Fruit fly (Drosophila melanogaster) whole organism, embryonic: ENCODE data around the gene PLCXD.

Experiments used
- Asciz ChIP-seq: fragments of 200-800 bp; sonication (Bioruptor generic); optimal IDR thresholded peaks from 2 replicates; lab custom pipeline; 2017; ENCODE audit warnings: missing biosample characterization, mild to moderate bottlenecking, missing genetic modification characterization, missing genetic modification reagents
- Atf3 ChIP-seq: fragments of 200-800 bp; sonication (Bioruptor generic); optimal IDR thresholded peaks from 3 replicates; lab custom pipeline; 2016; ENCODE audit warnings: missing biosample characterization, missing genetic modification characterization
- B-H1 ChIP-seq: fragments of 200-800 bp; sonication (Bioruptor generic); IDR thresholded peaks from 3 replicates; pipeline ENCODE4 v1.3.6; 2022; ENCODE audit warnings: missing biosample characterization, missing genetic modification characterization
- B-H2 ChIP-seq: fragments of 200-800 bp; sonication (Bioruptor generic); optimal IDR thresholded peaks from 2 replicates; lab custom pipeline; 2018; ENCODE audit warnings: missing biosample characterization, mild to moderate bottlenecking, missing genetic modification characterization
- CG11504 ChIP-seq: fragments of 200-800 bp; sonication (Bioruptor generic); optimal IDR thresholded peaks from 3 replicates; lab custom pipeline; 2019; ENCODE audit warnings: missing biosample characterization, mild to moderate bottlenecking, missing genetic modification characterization, moderate library complexity
- CG12299 ChIP-seq: fragments of 200-800 bp; sonication (Bioruptor generic); optimal IDR thresholded peaks from 2 replicates; lab custom pipeline; 2018; ENCODE audit warnings: missing biosample characterization, mild to moderate bottlenecking, missing genetic modification characterization
- CG1602 ChIP-seq: fragments of 200-800 bp; sonication (Bioruptor generic); optimal IDR thresholded peaks from 3 replicates; lab custom pipeline; 2016; ENCODE audit warnings: missing biosample characterization, missing genetic modification characterization
- CG18262 ChIP-seq: fragments of 200-800 bp; optimal IDR thresholded peaks from 3 replicates; lab custom pipeline; 2019; ENCODE audit warnings: missing biosample characterization, mild to moderate bottlenecking, missing genetic modification characterization, moderate library complexity
- CG31365 ChIP-seq: fragments of 200-800 bp; sonication (Bioruptor generic); optimal IDR thresholded peaks from 2 replicates; lab custom pipeline; 2018; ENCODE audit warnings: missing biosample characterization, mild to moderate bottlenecking, missing genetic modification characterization
- CG3838 ChIP-seq: fragments of 200-800 bp; sonication (Bioruptor generic); optimal IDR thresholded peaks from 3 replicates; lab custom pipeline; 2016; ENCODE audit warnings: missing biosample characterization, missing genetic modification characterization
- CG42726 ChIP-seq: fragments of 200-800 bp; sonication (Bioruptor generic); IDR thresholded peaks from 2 replicates; pipeline ENCODE4 v1.3.6; 2022; ENCODE audit warnings: missing biosample characterization, missing genetic modification characterization; ENCODE audit not compliant: partially characterized antibody
- CG4360 ChIP-seq: fragments of 200-800 bp; sonication (Bioruptor generic); IDR thresholded peaks from 2 replicates; pipeline ENCODE4 v1.3.6; 2022; ENCODE audit warnings: missing biosample characterization, missing genetic modification characterization
- CG6689 ChIP-seq: fragments of 200-800 bp; sonication (Bioruptor generic); IDR thresholded peaks from 2 replicates; pipeline ENCODE4 v1.3.6; 2022; ENCODE audit warnings: missing biosample characterization, missing genetic modification characterization
- CG7271 ChIP-seq: fragments of 200-800 bp; sonication (Bioruptor generic); optimal IDR thresholded peaks from 2 replicates; lab custom pipeline; 2018; ENCODE audit warnings: missing biosample characterization, mild to moderate bottlenecking, missing genetic modification characterization, moderate library complexity
- CG8281 ChIP-seq: fragments of 200-800 bp; sonication (Bioruptor generic); optimal IDR thresholded peaks from 2 replicates; lab custom pipeline; 2018; ENCODE audit warnings: missing biosample characterization, mild to moderate bottlenecking, missing genetic modification characterization, moderate library complexity
- CG8290 ChIP-seq, 3 experiments: fragments of 200-800 bp; sonication (Bioruptor generic); optimal IDR thresholded peaks; 2 replicates each; lab custom pipeline; 2016 to 2019; ENCODE audit warnings: missing biosample characterization in 3 of 3, missing genetic modification characterization in 3 of 3, mild to moderate bottlenecking in 2 of 3, moderate library complexity in 1 of 3
- CrebB ChIP-seq: fragments of 200-800 bp; sonication (Bioruptor generic); optimal IDR thresholded peaks from 3 replicates; lab custom pipeline; 2018; ENCODE audit warnings: missing biosample characterization, mild to moderate bottlenecking, missing genetic modification characterization
- D ChIP-seq, 2 experiments: fragments of 200-800 bp in 1 of 2; fragments of >200 bp in 1 of 2; sonication (Bioruptor generic) in 1 of 2; optimal IDR thresholded peaks; 2 replicates in 1 of 2; 3 replicates in 1 of 2; lab custom pipeline; 2017; ENCODE audit warnings: mild to moderate bottlenecking in 1 of 2, missing biosample characterization in 1 of 2, missing genetic modification characterization in 1 of 2, missing genetic modification reagents in 1 of 2
- Elba2 ChIP-seq: fragments of 200-800 bp; sonication (Bioruptor generic); optimal IDR thresholded peaks from 3 replicates; lab custom pipeline; 2016; ENCODE audit warnings: missing biosample characterization, missing genetic modification characterization
- Hand ChIP-seq: fragments of 200-800 bp; sonication (Bioruptor generic); optimal IDR thresholded peaks from 2 replicates; lab custom pipeline; 2017; ENCODE audit warnings: mild to moderate bottlenecking, missing biosample characterization, missing genetic modification reagents, missing genetic modification characterization
- Lhr ChIP-seq: fragments of 200-800 bp; sonication (Bioruptor generic); optimal IDR thresholded peaks from 3 replicates; lab custom pipeline; 2017; ENCODE audit warnings: mild to moderate bottlenecking, missing biosample characterization, missing genetic modification reagents, missing genetic modification characterization
- Myb ChIP-seq: fragments of 200-800 bp; sonication (Bioruptor generic); optimal IDR thresholded peaks from 2 replicates; lab custom pipeline; 2016; ENCODE audit warnings: missing biosample characterization, missing genetic modification characterization
- NFAT ChIP-seq: fragments of 200-800 bp; sonication (Bioruptor generic); IDR thresholded peaks from 2 replicates; pipeline ENCODE4 v1.3.6; 2022; ENCODE audit warnings: missing biosample characterization, missing genetic modification characterization
- Oaz ChIP-seq: fragments of 200-800 bp; sonication (Bioruptor generic); IDR thresholded peaks from 2 replicates; pipeline ENCODE4 v1.3.6; 2022; ENCODE audit warnings: missing biosample characterization, missing genetic modification characterization
- PHDP ChIP-seq: fragments of 200-800 bp; sonication (Bioruptor generic); optimal IDR thresholded peaks from 3 replicates; lab custom pipeline; 2018; ENCODE audit warnings: missing biosample characterization, mild to moderate bottlenecking, missing genetic modification characterization, moderate library complexity
- Sry-δ ChIP-seq: fragments of 200-800 bp; sonication (Bioruptor generic); optimal IDR thresholded peaks from 2 replicates; lab custom pipeline; 2016; ENCODE audit warnings: missing biosample characterization, missing genetic modification characterization
- Ssrp ChIP-seq: fragments of 200-800 bp; sonication (Bioruptor generic); optimal IDR thresholded peaks from 2 replicates; lab custom pipeline; 2018; ENCODE audit warnings: missing biosample characterization, mild to moderate bottlenecking, missing genetic modification characterization, moderate library complexity
- TFAM ChIP-seq: fragments of 200-800 bp; sonication (Bioruptor generic); optimal IDR thresholded peaks from 2 replicates; lab custom pipeline; 2017; ENCODE audit warnings: missing biosample characterization, missing genetic modification characterization, inconsistent platforms
- Tbp ChIP-seq: fragments of >200 bp; optimal IDR thresholded peaks from 2 replicates; lab custom pipeline; 2018; ENCODE audit warnings: missing biosample characterization, missing genetic modification characterization
- amos ChIP-seq: fragments of 200-800 bp; sonication (Bioruptor generic); IDR thresholded peaks from 2 replicates; pipeline ENCODE4 v1.3.6; 2022; ENCODE audit warnings: missing biosample characterization, missing genetic modification characterization; ENCODE audit not compliant: partially characterized antibody
- br ChIP-seq: fragments of >200 bp; optimal IDR thresholded peaks from 2 replicates; lab custom pipeline; 2017
- ems ChIP-seq: fragments of 200-800 bp; sonication (Bioruptor generic); optimal IDR thresholded peaks from 3 replicates; lab custom pipeline; 2016; ENCODE audit warnings: missing biosample characterization, missing genetic modification characterization
- esg ChIP-seq: fragments of 200-800 bp; sonication (Bioruptor generic); conservative IDR thresholded peaks from 2 replicates; pipeline ENCODE4 v1.3.6; 2022; ENCODE audit warnings: missing biosample characterization, missing genetic modification characterization
- eyg ChIP-seq: fragments of 200-800 bp; sonication (Bioruptor generic); optimal IDR thresholded peaks from 3 replicates; lab custom pipeline; 2016; ENCODE audit warnings: missing biosample characterization, missing genetic modification characterization
- fd64A ChIP-seq: fragments of 200-800 bp; sonication (Bioruptor generic); optimal IDR thresholded peaks from 3 replicates; lab custom pipeline; 2018; ENCODE audit warnings: missing biosample characterization, mild to moderate bottlenecking, missing genetic modification characterization
- fd96Cb ChIP-seq: fragments of 200-800 bp; sonication (Bioruptor generic); optimal IDR thresholded peaks from 2 replicates; lab custom pipeline; 2018; ENCODE audit warnings: missing biosample characterization, mild to moderate bottlenecking, missing genetic modification characterization, moderate library complexity
- gcm ChIP-seq: fragments of 200-800 bp; sonication (Bioruptor generic); optimal IDR thresholded peaks from 2 replicates; lab custom pipeline; 2019; ENCODE audit warnings: missing biosample characterization, mild to moderate bottlenecking, missing genetic modification characterization, moderate library complexity
- hkb ChIP-seq, 2 experiments: fragments of 200-800 bp in 1 of 2; fragments of >200 bp in 1 of 2; sonication (Bioruptor generic) in 1 of 2; IDR thresholded peaks in 1 of 2; optimal IDR thresholded peaks in 1 of 2; 2 replicates each; pipeline versions ENCODE4 v1.3.6 to Lab custom; 2017 to 2022; ENCODE audit warnings: missing biosample characterization in 1 of 2, missing genetic modification characterization in 1 of 2
- pho ChIP-seq: fragments of 200-800 bp; sonication (Bioruptor generic); optimal IDR thresholded peaks from 2 replicates; lab custom pipeline; 2016; ENCODE audit warnings: missing biosample characterization, missing genetic modification characterization
- pnt ChIP-seq: fragments of 200-800 bp; sonication (Bioruptor generic); optimal IDR thresholded peaks from 3 replicates; lab custom pipeline; 2016; ENCODE audit warnings: missing biosample characterization, missing genetic modification characterization
- psq ChIP-seq: fragments of 200-800 bp; sonication (Bioruptor generic); optimal IDR thresholded peaks from 2 replicates; lab custom pipeline; 2017; ENCODE audit warnings: missing biosample characterization, missing genetic modification characterization
- rib ChIP-seq: fragments of 200-800 bp; sonication (Bioruptor generic); IDR thresholded peaks from 2 replicates; pipeline ENCODE4 v1.3.6; 2022; ENCODE audit warnings: missing biosample characterization, missing genetic modification characterization
- sd ChIP-seq: fragments of 200-800 bp; sonication (Bioruptor generic); optimal IDR thresholded peaks from 3 replicates; lab custom pipeline; 2018; ENCODE audit warnings: missing biosample characterization, mild to moderate bottlenecking, missing genetic modification characterization, moderate library complexity
- shn ChIP-seq: fragments of 200-800 bp; sonication (Bioruptor generic); optimal IDR thresholded peaks from 3 replicates; lab custom pipeline; 2016; ENCODE audit warnings: missing biosample characterization, missing genetic modification characterization
- sisA ChIP-seq: fragments of 200-800 bp; sonication (Bioruptor generic); IDR thresholded peaks from 2 replicates; pipeline ENCODE4 v1.3.6; 2022; ENCODE audit warnings: missing biosample characterization, missing genetic modification characterization
- sna ChIP-seq: fragments of 200-800 bp; sonication (Bioruptor generic); IDR thresholded peaks from 2 replicates; pipeline ENCODE4 v1.3.6; 2022; ENCODE audit warnings: missing biosample characterization, missing genetic modification characterization; ENCODE audit not compliant: partially characterized antibody
- tio ChIP-seq: fragments of 200-800 bp; sonication (Bioruptor generic); optimal IDR thresholded peaks from 2 replicates; lab custom pipeline; 2017; ENCODE audit warnings: missing biosample characterization, missing genetic modification characterization, inconsistent platforms

PLCXD gene

dm6 chr2L:12026458-12027431 lies 22.5 kb upstream of the PLCXD start (continued):
- no peak for TF ChIP-seq rib
- TF ChIP-seq PHDP = peak; percentile 52
- peak; percentile 15 for TF ChIP-seq pnt (GFP tag; lab: Kevin White, UChicago)
- no peak for TF ChIP-seq CG31365 (tag; lab: Kevin White, UChicago)
- peak; percentile 68 for TF ChIP-seq CG1602 (GFP tag; lab: Kevin White, UChicago)
- TF ChIP-seq B-H2 = no peak
- no peak for TF ChIP-seq br (lab: Kevin White, UChicago)
- peak; percentile 72 for TF ChIP-seq CG11504 (tag; lab: Kevin White, UChicago)
- TF ChIP-seq CG42726 (GFP tag; lab: Robert Waterston, UW) = no peak
- peak; percentile 35 for TF ChIP-seq Hand (GFP tag; lab: Kevin White, UChicago)
- TF ChIP-seq NFAT = peak; percentile 38; the same call in 1 of the 2 replicates
- no peak for TF ChIP-seq sna (GFP tag; lab: Robert Waterston, UW)
- peak; percentile 20 for TF ChIP-seq gcm (GFP tag; lab: Kevin White, UChicago)
- TF ChIP-seq Tbp (GFP tag; lab: Kevin White, UChicago) = no peak
- peak; percentile 20; the same call in 1 of the 3 replicates for TF ChIP-seq B-H1 (GFP tag; lab: Robert Waterston, UW)
- TF ChIP-seq CrebB = no peak
- no peak for TF ChIP-seq D (optimal IDR thresholded peaks at IDR 0.05; lab: Kevin White, UChicago)
- TF ChIP-seq D (GFP tag; optimal IDR thresholded peaks at IDR 0.05; lab: Kevin White, UChicago) = peak; percentile 67
- no peak; the same call in 1 of the 2 replicates for TF ChIP-seq esg (GFP tag; lab: Robert Waterston, UW)
- TF ChIP-seq Lhr (GFP tag; lab: Kevin White, UChicago) = peak; percentile 8
- no peak; the same call in none of the 2 replicates for TF ChIP-seq CG6689 (GFP tag; lab: Robert Waterston, UW)
- TF ChIP-seq TFAM (GFP tag; lab: Kevin White, UChicago) = no peak
- no peak for TF ChIP-seq CG8281 (tag; lab: Kevin White, UChicago)
- TF ChIP-seq psq = no peak
- peak; percentile 29 for TF ChIP-seq Sry-δ (GFP tag; lab: Kevin White, UChicago)
- no peak for TF ChIP-seq CG3838
- no peak for TF ChIP-seq ems (GFP tag; lab: Kevin White, UChicago)
- peak; percentile 43; the same call in 1 of the 2 replicates for TF ChIP-seq sisA (GFP tag; lab: Robert Waterston, UW)
- peak; percentile 65 for TF ChIP-seq Ssrp (tag; lab: Kevin White, UChicago)
- TF ChIP-seq tio = peak; percentile 69
- TF ChIP-seq eyg (GFP tag; lab: Kevin White, UChicago) = no peak
- TF ChIP-seq pho (GFP tag; lab: Kevin White, UChicago) = peak; percentile 35
- no peak for TF ChIP-seq Elba2 (GFP tag; lab: Kevin White, UChicago)
- peak; percentile 5 for TF ChIP-seq Atf3 (GFP tag; lab: Kevin White, UChicago)
- TF ChIP-seq sd = peak; percentile 39
- TF ChIP-seq hkb (optimal IDR thresholded peaks at IDR 0.05; lab: Kevin White, UChicago) = no peak
- TF ChIP-seq hkb (GFP tag; IDR thresholded peaks at IDR 0.05; lab: Robert Waterston, UW) = 0 out of 2 replicates have a peak, but pooled peaks have one; percentile 21
- TF ChIP-seq Oaz (GFP tag; lab: Robert Waterston, UW) = no peak
- TF ChIP-seq fd64A = no peak
- TF ChIP-seq CG7271 (tag; lab: Kevin White, UChicago) = no peak
- no peak for TF ChIP-seq CG8290 (GFP tag; optimal IDR thresholded peaks at IDR 0.05; lab: Kevin White, UChicago)
- peak in 1 of 2 experiments; percentile 69 for TF ChIP-seq CG8290 (tag; optimal IDR thresholded peaks at IDR 0.05; lab: Kevin White, UChicago)
- peak; percentile 62 for TF ChIP-seq CG4360 (GFP tag; lab: Robert Waterston, UW)
- TF ChIP-seq Myb (GFP tag; lab: Kevin White, UChicago) = peak; percentile 23
- peak; percentile 3 for TF ChIP-seq Asciz (GFP tag; lab: Kevin White, UChicago)
- TF ChIP-seq CG12299 (tag; lab: Kevin White, UChicago) = no peak
- TF ChIP-seq shn (GFP tag; lab: Kevin White, UChicago) = no peak
- TF ChIP-seq amos (GFP tag; lab: Robert Waterston, UW) = no peak
- TF ChIP-seq CG18262 (tag; lab: Kevin White, UChicago) = peak; percentile 79
- TF ChIP-seq fd96Cb (tag; lab: Kevin White, UChicago) = peak; percentile 57
